Fruit fly (Drosophila melanogaster) whole organism, embryonic: ENCODE measurements around the gene stwl.
A peak's percentile ranks its signal among the peaks of the same experiment; 100 is the strongest.

Experiments
- Ada2b ChIP-seq: fragments of 200-800 bp; sonication (Bioruptor generic); IDR thresholded peaks from 2 replicates; pipeline ENCODE4 v1.3.6; 2022; ENCODE audit warnings: missing biosample characterization, missing genetic modification characterization
- BEAF-32 ChIP-seq: fragments of 200-800 bp; sonication (Bioruptor generic); optimal IDR thresholded peaks from 3 replicates; lab custom pipeline; 2017; ENCODE audit warnings: missing biosample characterization, missing genetic modification characterization, mild to moderate bottlenecking, moderate library complexity, missing genetic modification reagents
- CG10979 ChIP-seq: fragments of 200-800 bp; sonication (Bioruptor generic); optimal IDR thresholded peaks from 2 replicates; lab custom pipeline; 2018; ENCODE audit warnings: missing biosample characterization, mild to moderate bottlenecking, missing genetic modification characterization, moderate library complexity
- CG11560 ChIP-seq: fragments of 200-800 bp; sonication (Bioruptor generic); IDR thresholded peaks from 3 replicates; pipeline ENCODE4 v1.3.6; 2022; ENCODE audit warnings: missing biosample characterization, missing genetic modification characterization
- CG13775 ChIP-seq: fragments of 200-800 bp; sonication (Bioruptor generic); optimal IDR thresholded peaks from 3 replicates; lab custom pipeline; 2017; ENCODE audit warnings: missing biosample characterization, mild to moderate bottlenecking, missing genetic modification characterization
- CG17568 ChIP-seq: fragments of 200-800 bp; sonication (Bioruptor generic); optimal IDR thresholded peaks from 2 replicates; lab custom pipeline; 2018; ENCODE audit warnings: missing biosample characterization, mild to moderate bottlenecking, missing genetic modification characterization, moderate library complexity
- CG2116 ChIP-seq: fragments of 200-800 bp; sonication (Bioruptor generic); optimal IDR thresholded peaks from 3 replicates; lab custom pipeline; 2018; ENCODE audit warnings: missing biosample characterization, mild to moderate bottlenecking, missing genetic modification characterization
- CG31388 ChIP-seq: fragments of 200-800 bp; sonication (Bioruptor generic); optimal IDR thresholded peaks from 2 replicates; lab custom pipeline; 2016; ENCODE audit warnings: missing biosample characterization, missing genetic modification characterization
- CG32772 ChIP-seq: fragments of 200-800 bp; sonication (Bioruptor generic); IDR thresholded peaks from 2 replicates; pipeline ENCODE4 v1.3.6; 2022; ENCODE audit warnings: missing biosample characterization, missing genetic modification characterization
- CG4360 ChIP-seq: fragments of 200-800 bp; sonication (Bioruptor generic); IDR thresholded peaks from 2 replicates; pipeline ENCODE4 v1.3.6; 2022; ENCODE audit warnings: missing biosample characterization, missing genetic modification characterization
- CG4424 ChIP-seq: fragments of 200-800 bp; sonication (Bioruptor generic); optimal IDR thresholded peaks from 3 replicates; lab custom pipeline; 2016; ENCODE audit warnings: missing biosample characterization, missing genetic modification characterization
- CG5180 ChIP-seq: fragments of 200-800 bp; sonication (Bioruptor generic); optimal IDR thresholded peaks from 3 replicates; lab custom pipeline; 2017; ENCODE audit warnings: missing biosample characterization, missing genetic modification characterization, mild to moderate bottlenecking, moderate library complexity, missing genetic modification reagents
- CG6175 ChIP-seq: fragments of 200-800 bp; sonication (Bioruptor generic); IDR thresholded peaks from 3 replicates; pipeline ENCODE4 v1.3.6; 2022; ENCODE audit warnings: missing biosample characterization, missing genetic modification characterization
- CG7271 ChIP-seq: fragments of 200-800 bp; sonication (Bioruptor generic); optimal IDR thresholded peaks from 2 replicates; lab custom pipeline; 2018; ENCODE audit warnings: missing biosample characterization, mild to moderate bottlenecking, missing genetic modification characterization, moderate library complexity
- CG7987 ChIP-seq: fragments of 200-800 bp; sonication (Bioruptor generic); optimal IDR thresholded peaks from 2 replicates; lab custom pipeline; 2018; ENCODE audit warnings: missing biosample characterization, mild to moderate bottlenecking, missing genetic modification characterization, moderate library complexity
- CG8478 ChIP-seq: fragments of >200 bp; optimal IDR thresholded peaks from 2 replicates; lab custom pipeline; 2018
- Elba2 ChIP-seq: fragments of 200-800 bp; sonication (Bioruptor generic); optimal IDR thresholded peaks from 3 replicates; lab custom pipeline; 2016; ENCODE audit warnings: missing biosample characterization, missing genetic modification characterization
- HHEX ChIP-seq: fragments of 200-800 bp; sonication (Bioruptor generic); optimal IDR thresholded peaks from 3 replicates; lab custom pipeline; 2017; ENCODE audit warnings: missing biosample characterization, mild to moderate bottlenecking, missing genetic modification characterization, missing genetic modification reagents
- HLH4C ChIP-seq: fragments of 200-800 bp; sonication (Bioruptor generic); IDR thresholded peaks from 3 replicates; pipeline ENCODE4 v1.3.6; 2022; ENCODE audit warnings: missing biosample characterization, missing genetic modification characterization; ENCODE audit not compliant: partially characterized antibody
- HmgZ ChIP-seq: fragments of 200-800 bp; sonication (Bioruptor generic); optimal IDR thresholded peaks from 2 replicates; lab custom pipeline; 2018; ENCODE audit warnings: missing biosample characterization, mild to moderate bottlenecking, missing genetic modification characterization
- Lhr ChIP-seq: fragments of 200-800 bp; sonication (Bioruptor generic); optimal IDR thresholded peaks from 3 replicates; lab custom pipeline; 2017; ENCODE audit warnings: mild to moderate bottlenecking, missing biosample characterization, missing genetic modification reagents, missing genetic modification characterization
- MTF-1 ChIP-seq: fragments of 200-800 bp; sonication (Bioruptor generic); optimal IDR thresholded peaks from 2 replicates; lab custom pipeline; 2018; ENCODE audit warnings: missing biosample characterization, mild to moderate bottlenecking, missing genetic modification characterization, borderline replicate concordance
- Mad ChIP-seq: fragments of 200-800 bp; sonication (Bioruptor generic); optimal IDR thresholded peaks from 2 replicates; lab custom pipeline; 2016; ENCODE audit warnings: missing biosample characterization, missing genetic modification characterization
- Six4 ChIP-seq: fragments of 200-800 bp; sonication (Bioruptor generic); optimal IDR thresholded peaks from 2 replicates; lab custom pipeline; 2016; ENCODE audit warnings: missing biosample characterization, missing genetic modification characterization
- Sox100B ChIP-seq: fragments of 200-800 bp; sonication (Bioruptor generic); optimal IDR thresholded peaks from 3 replicates; lab custom pipeline; 2018; ENCODE audit warnings: missing biosample characterization, mild to moderate bottlenecking, missing genetic modification characterization
- aop ChIP-seq: fragments of 200-800 bp; sonication (Bioruptor generic); IDR thresholded peaks from 2 replicates; pipeline ENCODE4 v1.3.6; 2022; ENCODE audit warnings: missing biosample characterization, missing genetic modification characterization
- ap ChIP-seq: fragments of 200-800 bp; sonication (Bioruptor generic); IDR thresholded peaks from 2 replicates; pipeline ENCODE4 v1.3.6; 2022; ENCODE audit warnings: missing biosample characterization, missing genetic modification characterization
- bigmax ChIP-seq: fragments of 200-800 bp; sonication (Bioruptor generic); optimal IDR thresholded peaks from 2 replicates; lab custom pipeline; 2018; ENCODE audit warnings: missing biosample characterization, mild to moderate bottlenecking, missing genetic modification characterization
- cas ChIP-seq: fragments of 200-800 bp; sonication (Bioruptor generic); IDR thresholded peaks from 2 replicates; pipeline ENCODE4 v1.3.6; 2022; ENCODE audit warnings: missing biosample characterization, missing genetic modification characterization
- cwo ChIP-seq: fragments of 200-800 bp; sonication (Bioruptor generic); optimal IDR thresholded peaks from 3 replicates; lab custom pipeline; 2017; ENCODE audit warnings: missing biosample characterization, missing genetic modification characterization, mild to moderate bottlenecking, moderate library complexity, missing genetic modification reagents
- eve ChIP-seq, 2 experiments: fragments of >200 bp; optimal IDR thresholded peaks; 2 replicates each; lab custom pipeline; 2017; ENCODE audit warnings: missing biosample characterization in 2 of 2, missing genetic modification characterization in 2 of 2
- gcm ChIP-seq: fragments of 200-800 bp; sonication (Bioruptor generic); optimal IDR thresholded peaks from 2 replicates; lab custom pipeline; 2019; ENCODE audit warnings: missing biosample characterization, mild to moderate bottlenecking, missing genetic modification characterization, moderate library complexity
- grn ChIP-seq: fragments of 200-800 bp; sonication (Bioruptor generic); optimal IDR thresholded peaks from 3 replicates; lab custom pipeline; 2017; ENCODE audit warnings: missing biosample characterization, missing genetic modification characterization
- insv ChIP-seq, 2 experiments: fragments of 200-800 bp; sonication (Bioruptor generic); optimal IDR thresholded peaks; 3 replicates each; lab custom pipeline; 2016 to 2018; ENCODE audit warnings: missing biosample characterization in 2 of 2, missing genetic modification characterization in 2 of 2
- pan ChIP-seq, 4 experiments: fragments of >200 bp in 3 of 4; fragments of 200-800 bp in 1 of 4; sonication (Bioruptor generic) in 1 of 4; optimal IDR thresholded peaks in 3 of 4; IDR thresholded peaks in 1 of 4; 2 replicates each; pipeline versions ENCODE4 v1.3.6 to Lab custom; 2017 to 2022; ENCODE audit warnings: missing biosample characterization in 2 of 4, missing genetic modification characterization in 2 of 4, mixed read lengths in 1 of 4
- psq ChIP-seq: fragments of 200-800 bp; sonication (Bioruptor generic); optimal IDR thresholded peaks from 2 replicates; lab custom pipeline; 2017; ENCODE audit warnings: missing biosample characterization, missing genetic modification characterization
- scrt ChIP-seq: fragments of 200-800 bp; sonication (Bioruptor generic); optimal IDR thresholded peaks from 2 replicates; lab custom pipeline; 2018; ENCODE audit warnings: missing biosample characterization, mild to moderate bottlenecking, missing genetic modification characterization, moderate library complexity
- stwl ChIP-seq: fragments of 200-800 bp; sonication (Bioruptor generic); optimal IDR thresholded peaks from 3 replicates; lab custom pipeline; 2018; ENCODE audit warnings: missing biosample characterization, mild to moderate bottlenecking, missing genetic modification characterization, moderate library complexity
- trem ChIP-seq: fragments of 200-800 bp; optimal IDR thresholded peaks from 3 replicates; lab custom pipeline; 2019; ENCODE audit warnings: missing biosample characterization, mild to moderate bottlenecking, missing genetic modification characterization, moderate library complexity
- zen ChIP-seq: fragments of 200-800 bp; sonication (Bioruptor generic); optimal IDR thresholded peaks from 3 replicates; lab custom pipeline; 2018; ENCODE audit warnings: missing biosample characterization, mild to moderate bottlenecking, missing genetic modification characterization, moderate library complexity

stwl gene

DNA sequence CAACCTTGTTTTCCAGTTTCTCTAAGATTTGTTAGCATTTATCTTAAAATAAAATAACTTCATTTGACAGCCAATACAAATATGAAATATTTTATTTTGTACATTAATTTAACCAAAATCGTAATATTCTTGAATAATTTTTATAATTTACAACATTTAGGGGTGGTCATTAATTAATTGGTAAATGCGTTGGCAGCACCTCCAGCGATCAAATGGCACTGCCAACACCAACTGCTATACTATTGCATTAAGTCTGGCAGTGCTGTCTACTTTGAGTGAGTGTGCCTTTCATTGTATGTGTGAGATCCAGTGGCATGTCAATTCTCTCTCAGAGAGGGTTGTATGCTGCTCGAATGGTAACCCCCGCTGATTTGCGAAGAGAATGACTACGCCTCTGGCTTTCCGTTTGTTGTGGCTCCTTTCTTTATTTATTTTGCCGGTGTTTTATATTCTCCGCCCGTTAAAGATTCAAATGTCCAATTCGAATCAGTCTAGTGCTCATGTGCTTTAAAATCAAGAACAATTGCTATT is 472 bp upstream of the stwl start, which contains the start of gene CG3919 (continued):
- TF ChIP-seq CG7987 (peak; percentile 41), CG11560 (tag; lab: Robert Waterston, UW) (no peak), gcm (no peak), Sox100B (GFP tag; lab: Kevin White, UChicago) (peak; percentile 66), aop (GFP tag; lab: Robert Waterston, UW) (no peak), HHEX (GFP tag; lab: Kevin White, UChicago) (peak; percentile 55), HmgZ (peak; percentile 21), BEAF-32 (GFP tag; lab: Kevin White, UChicago) (peak; percentile 23), CG10979 (tag; lab: Kevin White, UChicago) (peak; percentile 46), eve (GFP tag; optimal IDR thresholded peaks at IDR 0.05; lab: Kevin White, UChicago) (peak in 1 of 2 experiments; percentile 61), cas (GFP tag; lab: Robert Waterston, UW) (no peak), CG13775 (GFP tag; lab: Kevin White, UChicago) (peak; percentile 80), CG17568 (GFP tag; lab: Kevin White, UChicago) (no peak), Lhr (GFP tag; lab: Kevin White, UChicago) (peak; percentile 67)

DNA sequence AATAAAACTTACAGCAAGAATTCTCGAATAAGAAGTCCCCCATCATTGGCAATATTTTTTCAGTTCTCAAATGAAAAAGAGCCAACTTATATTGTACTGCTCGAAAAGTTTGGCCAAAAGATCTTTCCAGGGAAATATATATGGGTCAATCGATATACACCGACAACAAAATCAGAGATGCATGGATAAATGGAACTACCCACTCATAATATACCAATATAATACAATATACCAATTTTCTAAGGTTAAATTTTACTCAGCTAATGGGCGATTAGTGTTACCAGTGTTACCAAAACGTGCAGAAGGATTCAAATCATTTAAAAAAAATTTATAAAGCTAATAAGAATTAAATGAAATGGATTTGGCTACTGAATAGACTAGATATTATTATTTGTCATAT is 1.0 kb downstream of the stwl start:
- TF ChIP-seq Elba2 (GFP tag; lab: Kevin White, UChicago) (peak; percentile 66), bigmax (GFP tag; lab: Kevin White, UChicago) (no peak), CG4424 (GFP tag; lab: Kevin White, UChicago) (no peak), MTF-1 (GFP tag; lab: Kevin White, UChicago) (no peak), HLH4C (GFP tag; lab: Robert Waterston, UW) (no peak), CG6175 (GFP tag; lab: Robert Waterston, UW) (no peak), CG7271 (tag; lab: Kevin White, UChicago) (peak; percentile 4), CG31388 (no peak), CG4360 (no peak), CG8478 (lab: Kevin White, UChicago) (no peak), stwl (peak; percentile 99), scrt (GFP tag; lab: Kevin White, UChicago) (no peak), cas (GFP tag; lab: Robert Waterston, UW) (no peak), Mad (GFP tag; lab: Kevin White, UChicago) (no peak), ap (GFP tag; lab: Robert Waterston, UW) (no peak), psq (GFP tag; lab: Kevin White, UChicago) (no peak), pan (optimal IDR thresholded peaks at IDR 0.05; lab: Kevin White, UChicago) (no peak), pan (GFP tag; optimal IDR thresholded peaks at IDR 0.05 in 1 of 2, IDR thresholded peaks at IDR 0.05 in 1 of 2) (no peak), CG5180 (GFP tag; lab: Kevin White, UChicago) (no peak), CG2116 (peak; percentile 94), zen (tag; lab: Kevin White, UChicago) (peak; percentile 65), grn (no peak), trem (peak; percentile 96), Ada2b (GFP tag; lab: Robert Waterston, UW) (no peak), Six4 (no peak), cwo (GFP tag; lab: Kevin White, UChicago) (no peak), insv (GFP tag; optimal IDR thresholded peaks at IDR 0.05; lab: Kevin White, UChicago) (peak in 1 of 2 experiments; percentile 72), Lhr (GFP tag; lab: Kevin White, UChicago) (no peak), CG32772 (GFP tag; lab: Robert Waterston, UW) (no peak)
- TF ChIP-seq, all 482 proteins: peak for 7
